Worm (Caenorhabditis elegans) whole organism, midembryonic: ENCODE measurements around the gene K02E10.6.

Source experiments
- T22C8.4 ChIP-seq: fragments of 200-800 bp; sonication (Bioruptor generic); IDR thresholded peaks from 2 replicates; pipeline ENCODE4 v1.3.6; 2022; ENCODE audit warnings: missing genetic modification characterization, missing compliant biosample characterization
- cog-1 ChIP-seq: sonication (generic microtip); optimal IDR thresholded peaks from 2 replicates; lab custom pipeline; 2016; ENCODE audit warnings: missing genetic modification characterization, missing compliant biosample characterization
- flt-1 ChIP-seq: fragments of 200-800 bp; sonication (Bioruptor generic); IDR thresholded peaks from 2 replicates; pipeline ENCODE4 v1.3.6; 2022; ENCODE audit warnings: missing genetic modification characterization, missing compliant biosample characterization
- klf-2 ChIP-seq: fragments of 200-800 bp; sonication (Bioruptor generic); conservative IDR thresholded peaks from 2 replicates; pipeline ENCODE4 v1.3.6; 2022; ENCODE audit warnings: missing genetic modification reagents, missing genetic modification characterization, missing compliant biosample characterization
- med-1 ChIP-seq: sonication (generic microtip); optimal IDR thresholded peaks from 2 replicates; lab custom pipeline; 2017; ENCODE audit warnings: missing genetic modification characterization, mild to moderate bottlenecking, missing compliant biosample characterization, antibody characterized with exemption, missing genetic modification reagents; ENCODE audit not compliant: insufficient read depth
- ref-1 ChIP-seq: fragments of 200-800 bp; sonication (Bioruptor generic); conservative IDR thresholded peaks from 2 replicates; pipeline ENCODE4 v1.3.6; 2022; ENCODE audit warnings: missing genetic modification reagents, missing genetic modification characterization, missing compliant biosample characterization
- tab-1 ChIP-seq: fragments of 200-800 bp; sonication (Bioruptor generic); IDR thresholded peaks from 2 replicates; pipeline ENCODE4 v1.3.6; 2022; ENCODE audit warnings: missing genetic modification characterization, missing compliant biosample characterization
- ztf-23 ChIP-seq: fragments of 200-800 bp; sonication (Bioruptor generic); IDR thresholded peaks from 2 replicates; pipeline ENCODE4 v1.3.6; 2022; ENCODE audit warnings: missing genetic modification reagents, missing genetic modification characterization, missing compliant biosample characterization
- ztf-29 ChIP-seq: fragments of 200-800 bp; sonication (Bioruptor generic); IDR thresholded peaks from 2 replicates; pipeline ENCODE4 v1.3.6; 2022; ENCODE audit warnings: missing genetic modification reagents, missing genetic modification characterization, missing compliant biosample characterization

The K02E10.6 gene

ce11 chrX:2482622-2483021 is at the start of gene K02E10.6:
TSS of gene K02E10.6 (minus strand) at chrX:2482770.
- TF ChIP-seq T22C8.4, result no peak
- TF ChIP-seq ztf-23, result no peak
- no peak for TF ChIP-seq klf-2 (GFP tag; lab: Robert Waterston, UW)
- TF ChIP-seq ref-1 (GFP tag; lab: Robert Waterston, UW), result no peak
- TF ChIP-seq flt-1 (GFP tag; lab: Robert Waterston, UW), result no peak
- no peak for TF ChIP-seq ztf-29 (GFP tag; lab: Robert Waterston, UW)
- TF ChIP-seq tab-1 (GFP tag; lab: Robert Waterston, UW), result no peak
- no peak for TF ChIP-seq cog-1 (tag; lab: Kevin White, UChicago)
- TF ChIP-seq med-1, result no peak

- TF ChIP-seq ztf-23, result no peak
- no peak for TF ChIP-seq med-1
- TF ChIP-seq tab-1 (GFP tag; lab: Robert Waterston, UW), result no peak
- no peak for TF ChIP-seq ztf-29 (GFP tag; lab: Robert Waterston, UW)
- no peak for TF ChIP-seq klf-2 (GFP tag; lab: Robert Waterston, UW)
Measured at ce11 chrX:2532357-2532756, 49.8 kb upstream of the K02E10.6 start, which contains the start of gene tbc-12. TSS of gene tbc-12 (minus strand) at chrX:2532457.

ce11 chrX:2531276-2531675 is 48.7 kb upstream of the K02E10.6 start:
- TF ChIP-seq ztf-23, result no peak
- no peak for TF ChIP-seq tab-1 (GFP tag; lab: Robert Waterston, UW)
- TF ChIP-seq ref-1 (GFP tag; lab: Robert Waterston, UW), result no peak
- no peak for TF ChIP-seq ztf-29 (GFP tag; lab: Robert Waterston, UW)
- TF ChIP-seq klf-2 (GFP tag; lab: Robert Waterston, UW), result no peak
- TF ChIP-seq T22C8.4, result no peak
- no peak for TF ChIP-seq flt-1 (GFP tag; lab: Robert Waterston, UW)
- no peak for TF ChIP-seq cog-1 (tag; lab: Kevin White, UChicago)
- TF ChIP-seq med-1, result no peak

- TF ChIP-seq cog-1 (tag; lab: Kevin White, UChicago) (no peak), ref-1 (GFP tag; lab: Robert Waterston, UW) (no peak; the same call in 1 of the 2 replicates), med-1 (no peak), klf-2 (GFP tag; lab: Robert Waterston, UW) (no peak; the same call in 1 of the 2 replicates), T22C8.4 (no peak), ztf-23 (peak; percentile 62; the same call in 1 of the 2 replicates), flt-1 (GFP tag; lab: Robert Waterston, UW) (no peak), ztf-29 (GFP tag; lab: Robert Waterston, UW) (peak; percentile 37; the same call in 1 of the 2 replicates), tab-1 (GFP tag; lab: Robert Waterston, UW) (0 out of 2 replicates have a peak, but pooled peaks have one; percentile 50)
Measured at ce11 chrX:2527877-2528276, 45.3 kb upstream of the K02E10.6 start.

- TF ChIP-seq tab-1 (GFP tag; lab: Robert Waterston, UW) (no peak), cog-1 (tag; lab: Kevin White, UChicago) (no peak), med-1 (no peak), flt-1 (GFP tag; lab: Robert Waterston, UW) (no peak), ztf-23 (no peak), ztf-29 (GFP tag; lab: Robert Waterston, UW) (no peak), klf-2 (GFP tag; lab: Robert Waterston, UW) (no peak), T22C8.4 (no peak), ref-1 (GFP tag; lab: Robert Waterston, UW) (no peak)
Measured at ce11 chrX:2527194-2527593, 44.6 kb upstream of the K02E10.6 start.

ce11 chrX:2526078-2526477 is 43.5 kb upstream of the K02E10.6 start:
- no peak for TF ChIP-seq T22C8.4

- TF ChIP-seq ztf-23 (no peak), ztf-29 (GFP tag; lab: Robert Waterston, UW) (no peak), med-1 (no peak), flt-1 (GFP tag; lab: Robert Waterston, UW) (no peak), klf-2 (GFP tag; lab: Robert Waterston, UW) (no peak), cog-1 (tag; lab: Kevin White, UChicago) (no peak), tab-1 (GFP tag; lab: Robert Waterston, UW) (no peak), T22C8.4 (no peak), ref-1 (GFP tag; lab: Robert Waterston, UW) (no peak)
Measured at ce11 chrX:2522658-2523057, 40.1 kb upstream of the K02E10.6 start.

- TF ChIP-seq flt-1 (GFP tag; lab: Robert Waterston, UW) (no peak), T22C8.4 (no peak), ztf-29 (GFP tag; lab: Robert Waterston, UW) (no peak), klf-2 (GFP tag; lab: Robert Waterston, UW) (no peak), cog-1 (tag; lab: Kevin White, UChicago) (no peak), tab-1 (GFP tag; lab: Robert Waterston, UW) (no peak), med-1 (no peak), ref-1 (GFP tag; lab: Robert Waterston, UW) (no peak), ztf-23 (no peak)
Measured at ce11 chrX:2520461-2520860, 37.9 kb upstream of the K02E10.6 start.

ce11 chrX:2516949-2517696 is 34.6 kb upstream of the K02E10.6 start:
- TF ChIP-seq T22C8.4 (no peak), cog-1 (tag; lab: Kevin White, UChicago) (no peak), flt-1 (GFP tag; lab: Robert Waterston, UW) (no peak), med-1 (no peak), ztf-23 (no peak), ztf-29 (GFP tag; lab: Robert Waterston, UW) (no peak), klf-2 (GFP tag; lab: Robert Waterston, UW) (no peak), ref-1 (GFP tag; lab: Robert Waterston, UW) (no peak), tab-1 (GFP tag; lab: Robert Waterston, UW) (no peak)

- TF ChIP-seq ref-1 (GFP tag; lab: Robert Waterston, UW) (no peak), flt-1 (GFP tag; lab: Robert Waterston, UW) (no peak), ztf-23 (no peak), med-1 (no peak), tab-1 (GFP tag; lab: Robert Waterston, UW) (no peak), ztf-29 (GFP tag; lab: Robert Waterston, UW) (no peak), klf-2 (GFP tag; lab: Robert Waterston, UW) (no peak), cog-1 (tag; lab: Kevin White, UChicago) (no peak), T22C8.4 (no peak)
Measured at ce11 chrX:2515224-2515623, 32.7 kb upstream of the K02E10.6 start, which contains the start of gene syg-1. TSS of gene syg-1 (minus strand) at chrX:2515324.
